Fruit fly (Drosophila melanogaster) whole organism, embryonic: Measurements from ENCODE around the gene CG42404.

Experiments used
- ATbp ChIP-seq: fragments of 200-800 bp; sonication (Bioruptor generic); optimal IDR thresholded peaks from 2 replicates; lab custom pipeline; 2017; ENCODE audit warnings: missing biosample characterization, mild to moderate bottlenecking, missing genetic modification characterization, missing genetic modification reagents
- CG1024 ChIP-seq: fragments of 200-800 bp; sonication (Bioruptor generic); IDR thresholded peaks from 2 replicates; pipeline ENCODE4 v1.3.6; 2022; ENCODE audit warnings: missing biosample characterization, missing genetic modification characterization
- CG10979 ChIP-seq: fragments of 200-800 bp; sonication (Bioruptor generic); optimal IDR thresholded peaks from 2 replicates; lab custom pipeline; 2018; ENCODE audit warnings: missing biosample characterization, mild to moderate bottlenecking, missing genetic modification characterization, moderate library complexity
- CG12219 ChIP-seq: fragments of 200-800 bp; sonication (Bioruptor generic); optimal IDR thresholded peaks from 3 replicates; lab custom pipeline; 2018; ENCODE audit warnings: missing biosample characterization, mild to moderate bottlenecking, missing genetic modification characterization
- CG17612 ChIP-seq: fragments of 200-800 bp; sonication (Bioruptor generic); IDR thresholded peaks from 2 replicates; pipeline ENCODE4 v1.3.6; 2022; ENCODE audit warnings: missing biosample characterization, missing genetic modification characterization
- CG18262 ChIP-seq: fragments of 200-800 bp; optimal IDR thresholded peaks from 3 replicates; lab custom pipeline; 2019; ENCODE audit warnings: missing biosample characterization, mild to moderate bottlenecking, missing genetic modification characterization, moderate library complexity
- CG2202 ChIP-seq: fragments of 200-800 bp; sonication (Bioruptor generic); optimal IDR thresholded peaks from 2 replicates; lab custom pipeline; 2018; ENCODE audit warnings: missing biosample characterization, mild to moderate bottlenecking, missing genetic modification characterization
- CG2712 ChIP-seq: fragments of 200-800 bp; optimal IDR thresholded peaks from 3 replicates; lab custom pipeline; 2019; ENCODE audit warnings: missing biosample characterization, mild to moderate bottlenecking, missing genetic modification characterization, moderate library complexity
- CG2889 ChIP-seq: fragments of 200-800 bp; sonication (Bioruptor generic); IDR thresholded peaks from 3 replicates; pipeline ENCODE4 v1.3.6; 2022; ENCODE audit warnings: missing biosample characterization, missing genetic modification characterization
- CG30403 ChIP-seq: fragments of 200-800 bp; sonication (Bioruptor generic); optimal IDR thresholded peaks from 3 replicates; lab custom pipeline; 2016; ENCODE audit warnings: missing biosample characterization, missing genetic modification characterization
- CG3163 ChIP-seq: fragments of 200-800 bp; sonication (Bioruptor generic); optimal IDR thresholded peaks from 3 replicates; lab custom pipeline; 2016; ENCODE audit warnings: missing biosample characterization, missing genetic modification characterization
- CG34422 ChIP-seq: fragments of 200-800 bp; sonication (Bioruptor generic); IDR thresholded peaks from 3 replicates; pipeline ENCODE4 v1.3.6; 2022; ENCODE audit warnings: missing biosample characterization, missing genetic modification characterization
- CG4282 ChIP-seq: fragments of 200-800 bp; sonication (Bioruptor generic); optimal IDR thresholded peaks from 2 replicates; lab custom pipeline; 2016; ENCODE audit warnings: missing biosample characterization, missing genetic modification characterization
- CG4617 ChIP-seq: fragments of 200-800 bp; sonication (Bioruptor generic); optimal IDR thresholded peaks from 3 replicates; lab custom pipeline; 2016; ENCODE audit warnings: missing biosample characterization, missing genetic modification characterization, borderline replicate concordance
- CG4707 ChIP-seq: fragments of 200-800 bp; sonication (Bioruptor generic); optimal IDR thresholded peaks from 2 replicates; lab custom pipeline; 2018; ENCODE audit warnings: missing biosample characterization, mild to moderate bottlenecking, missing genetic modification characterization, moderate library complexity
- CG7928 ChIP-seq: fragments of 200-800 bp; sonication (Bioruptor generic); optimal IDR thresholded peaks from 2 replicates; lab custom pipeline; 2017; ENCODE audit warnings: missing biosample characterization, mild to moderate bottlenecking, missing genetic modification characterization
- CG7963 ChIP-seq: fragments of 200-800 bp; sonication (Bioruptor generic); IDR thresholded peaks from 3 replicates; pipeline ENCODE4 v1.3.6; 2022; ENCODE audit warnings: missing biosample characterization, missing genetic modification characterization; ENCODE audit not compliant: partially characterized antibody
- CG9437 ChIP-seq: fragments of 200-800 bp; sonication (Bioruptor generic); optimal IDR thresholded peaks from 2 replicates; lab custom pipeline; 2018; ENCODE audit warnings: missing biosample characterization, mild to moderate bottlenecking, missing genetic modification characterization
- CG9727 ChIP-seq: fragments of 200-800 bp; sonication (Bioruptor generic); optimal IDR thresholded peaks from 3 replicates; lab custom pipeline; 2017; ENCODE audit warnings: missing biosample characterization, mild to moderate bottlenecking, missing genetic modification characterization
- CG9876 ChIP-seq: fragments of 200-800 bp; sonication (Bioruptor generic); optimal IDR thresholded peaks from 2 replicates; lab custom pipeline; 2016; ENCODE audit warnings: missing biosample characterization, missing genetic modification characterization
- CG9932 ChIP-seq: fragments of 200-800 bp; sonication (Bioruptor generic); IDR thresholded peaks from 2 replicates; pipeline ENCODE4 v1.3.6; 2022; ENCODE audit warnings: missing biosample characterization, missing genetic modification characterization
- CHES-1-like ChIP-seq: fragments of 200-800 bp; sonication (Bioruptor generic); optimal IDR thresholded peaks from 2 replicates; lab custom pipeline; 2016; ENCODE audit warnings: missing biosample characterization, missing genetic modification characterization
- Elba2 ChIP-seq: fragments of 200-800 bp; sonication (Bioruptor generic); optimal IDR thresholded peaks from 3 replicates; lab custom pipeline; 2016; ENCODE audit warnings: missing biosample characterization, missing genetic modification characterization
- Ets97D ChIP-seq: fragments of 200-800 bp; sonication (Bioruptor generic); optimal IDR thresholded peaks from 3 replicates; lab custom pipeline; 2016; ENCODE audit warnings: missing biosample characterization, missing genetic modification characterization
- Gsc ChIP-seq: fragments of 200-800 bp; sonication (Bioruptor generic); IDR thresholded peaks from 2 replicates; pipeline ENCODE4 v1.3.6; 2022; ENCODE audit warnings: missing biosample characterization, missing genetic modification characterization
- Gug ChIP-seq: fragments of 200-800 bp; sonication (Bioruptor generic); IDR thresholded peaks from 4 replicates; pipeline ENCODE4 v1.3.6; 2022; ENCODE audit warnings: missing biosample characterization, missing genetic modification characterization
- Pdp1 ChIP-seq, 2 experiments: fragments of 200-800 bp; sonication (Bioruptor generic); optimal IDR thresholded peaks; 3 replicates each; lab custom pipeline; 2016; ENCODE audit warnings: missing biosample characterization in 2 of 2, missing genetic modification characterization in 2 of 2, mild to moderate bottlenecking in 1 of 2, moderate library complexity in 1 of 2
- Rx ChIP-seq: fragments of 200-800 bp; sonication (Bioruptor generic); IDR thresholded peaks from 2 replicates; pipeline ENCODE4 v1.3.6; 2022; ENCODE audit warnings: missing biosample characterization, missing genetic modification characterization
- Sin3A ChIP-seq: fragments of >200 bp; optimal IDR thresholded peaks from 2 replicates; lab custom pipeline; 2018
- Sox102F ChIP-seq: fragments of 200-800 bp; sonication (Bioruptor generic); optimal IDR thresholded peaks from 2 replicates; lab custom pipeline; 2018; ENCODE audit warnings: missing biosample characterization, mild to moderate bottlenecking, missing genetic modification characterization, moderate library complexity
- Xbp1 ChIP-seq: fragments of 200-800 bp; sonication (Bioruptor generic); optimal IDR thresholded peaks from 3 replicates; lab custom pipeline; 2016; ENCODE audit warnings: missing biosample characterization, mild to moderate bottlenecking, missing genetic modification characterization
- YL-1 ChIP-seq: fragments of 200-800 bp; sonication (Bioruptor generic); optimal IDR thresholded peaks from 3 replicates; lab custom pipeline; 2017; ENCODE audit warnings: missing biosample characterization, mild to moderate bottlenecking, missing genetic modification characterization
- aop ChIP-seq: fragments of 200-800 bp; sonication (Bioruptor generic); IDR thresholded peaks from 2 replicates; pipeline ENCODE4 v1.3.6; 2022; ENCODE audit warnings: missing biosample characterization, missing genetic modification characterization
- crc ChIP-seq: fragments of 200-800 bp; sonication (Bioruptor generic); optimal IDR thresholded peaks from 2 replicates; lab custom pipeline; 2016; ENCODE audit warnings: missing biosample characterization, missing genetic modification characterization
- da ChIP-seq: fragments of 200-800 bp; sonication (Bioruptor generic); optimal IDR thresholded peaks from 2 replicates; lab custom pipeline; 2016; ENCODE audit warnings: missing biosample characterization, missing genetic modification characterization
- gcm ChIP-seq: fragments of 200-800 bp; sonication (Bioruptor generic); optimal IDR thresholded peaks from 2 replicates; lab custom pipeline; 2019; ENCODE audit warnings: missing biosample characterization, mild to moderate bottlenecking, missing genetic modification characterization, moderate library complexity
- grn ChIP-seq: fragments of 200-800 bp; sonication (Bioruptor generic); optimal IDR thresholded peaks from 3 replicates; lab custom pipeline; 2017; ENCODE audit warnings: missing biosample characterization, missing genetic modification characterization
- gsb-n ChIP-seq: fragments of 200-800 bp; sonication (Bioruptor generic); optimal IDR thresholded peaks from 3 replicates; lab custom pipeline; 2018; ENCODE audit warnings: missing biosample characterization, mild to moderate bottlenecking, missing genetic modification characterization
- insv ChIP-seq, 2 experiments: fragments of 200-800 bp; sonication (Bioruptor generic); optimal IDR thresholded peaks; 3 replicates each; lab custom pipeline; 2016 to 2018; ENCODE audit warnings: missing biosample characterization in 2 of 2, missing genetic modification characterization in 2 of 2
- mam ChIP-seq: fragments of 200-800 bp; sonication (Bioruptor generic); optimal IDR thresholded peaks from 3 replicates; lab custom pipeline; 2016; ENCODE audit warnings: missing biosample characterization, missing genetic modification characterization
- mirr ChIP-seq: fragments of 200-800 bp; sonication (Bioruptor generic); optimal IDR thresholded peaks from 3 replicates; lab custom pipeline; 2018; ENCODE audit warnings: missing biosample characterization, mild to moderate bottlenecking, missing genetic modification characterization
- pb ChIP-seq: fragments of 200-800 bp; sonication (Bioruptor generic); optimal IDR thresholded peaks from 3 replicates; lab custom pipeline; 2016; ENCODE audit warnings: missing biosample characterization, missing genetic modification characterization
- peb ChIP-seq: fragments of 200-800 bp; sonication (Bioruptor generic); IDR thresholded peaks from 2 replicates; pipeline ENCODE4 v1.3.6; 2022; ENCODE audit warnings: missing biosample characterization, missing genetic modification characterization
- pita ChIP-seq: fragments of 200-800 bp; sonication (Bioruptor generic); optimal IDR thresholded peaks from 2 replicates; lab custom pipeline; 2017; ENCODE audit warnings: missing biosample characterization, mild to moderate bottlenecking, missing genetic modification characterization
- pnt ChIP-seq: fragments of 200-800 bp; sonication (Bioruptor generic); optimal IDR thresholded peaks from 3 replicates; lab custom pipeline; 2016; ENCODE audit warnings: missing biosample characterization, missing genetic modification characterization
- tap ChIP-seq: fragments of 200-800 bp; optimal IDR thresholded peaks from 3 replicates; lab custom pipeline; 2019; ENCODE audit warnings: missing biosample characterization, mild to moderate bottlenecking, missing genetic modification characterization, moderate library complexity
- trh ChIP-seq: fragments of 200-800 bp; sonication (Bioruptor generic); optimal IDR thresholded peaks from 2 replicates; lab custom pipeline; 2016; ENCODE audit warnings: missing biosample characterization, missing genetic modification characterization
- zfh2 ChIP-seq: fragments of 200-800 bp; sonication (Bioruptor generic); optimal IDR thresholded peaks from 2 replicates; lab custom pipeline; 2016; ENCODE audit warnings: missing biosample characterization, missing genetic modification characterization

CG42404 gene

dm6 chr3R:15291551-15292223, 41.8 kb downstream of the CG42404 start (continued):
- TF ChIP-seq CG3163 (GFP tag; lab: Kevin White, UChicago) (peak; percentile 93), mirr (GFP tag; lab: Kevin White, UChicago) (peak; percentile 16), Elba2 (GFP tag; lab: Kevin White, UChicago) (peak; percentile 37), CG18262 (tag; lab: Kevin White, UChicago) (no peak), Rx (GFP tag; lab: Robert Waterston, UW) (no peak), grn (GFP tag; lab: Kevin White, UChicago) (peak; percentile 23), Pdp1 (GFP tag; optimal IDR thresholded peaks at IDR 0.05; lab: Kevin White, UChicago) (peak in 1 of 2 experiments; percentile 54), Sin3A (lab: Kevin White, UChicago) (no peak)
- TF ChIP-seq, all 482 proteins: peak for 32

dm6 chr3R:15292241-15293004, 42.5 kb downstream of the CG42404 start:
- TF ChIP-seq peb (no peak), CG10979 (tag; lab: Kevin White, UChicago) (no peak), mam (no peak), CG30403 (peak; percentile 1), YL-1 (GFP tag; lab: Kevin White, UChicago) (no peak), ATbp (no peak), CG9437 (GFP tag; lab: Kevin White, UChicago) (no peak), Xbp1 (GFP tag; lab: Kevin White, UChicago) (peak; percentile 28), CG7963 (no peak), pnt (GFP tag; lab: Kevin White, UChicago) (peak; percentile 20), CG9932 (GFP tag; lab: Robert Waterston, UW) (no peak), trh (no peak), CG34422 (GFP tag; lab: Robert Waterston, UW) (no peak), aop (GFP tag; lab: Robert Waterston, UW) (no peak), CG1024 (GFP tag; lab: Robert Waterston, UW) (no peak), CG2712 (tag; lab: Kevin White, UChicago) (peak; percentile 6), gcm (peak; percentile 2), tap (tag; lab: Kevin White, UChicago) (no peak), CG9727 (GFP tag; lab: Kevin White, UChicago) (no peak), gsb-n (tag; lab: Kevin White, UChicago) (no peak), CG17612 (GFP tag; lab: Robert Waterston, UW) (no peak), CG4707 (GFP tag; lab: Kevin White, UChicago) (no peak), CG4282 (GFP tag; lab: Kevin White, UChicago) (no peak), Sox102F (GFP tag; lab: Kevin White, UChicago) (no peak), CG2889 (GFP tag; lab: Robert Waterston, UW) (no peak), CHES-1-like (no peak), Gsc (GFP tag; lab: Robert Waterston, UW) (no peak), CG9876 (GFP tag; lab: Kevin White, UChicago) (peak; percentile 2), crc (GFP tag; lab: Kevin White, UChicago) (peak; percentile 20), pita (no peak), CG7928 (no peak), CG12219 (GFP tag; lab: Kevin White, UChicago) (peak; percentile 1), pb (GFP tag; lab: Kevin White, UChicago) (no peak), da (no peak), CG2202 (no peak), Gug (GFP tag; lab: Robert Waterston, UW) (peak; percentile 54; the same call in 1 of the 4 replicates), Ets97D (GFP tag; lab: Kevin White, UChicago) (no peak), insv (GFP tag; optimal IDR thresholded peaks at IDR 0.05; lab: Kevin White, UChicago) (peak in 1 of 2 experiments; percentile 82), zfh2 (GFP tag; lab: Kevin White, UChicago) (peak; percentile 6), CG4617 (GFP tag; lab: Kevin White, UChicago) (no peak)
